Worm (Caenorhabditis elegans) whole organism, mixed stage, embryonic: ENCODE measurements around the gene gpx-5.

Experiments
- blmp-1 ChIP-seq: fragments of 150-350 bp; optimal IDR thresholded peaks from 2 replicates; lab custom pipeline; 2014; ENCODE audit warnings: missing biosample characterization, missing genetic modification characterization
- ceh-43 ChIP-seq: fragments of 200-800 bp; sonication (Bioruptor generic); optimal IDR thresholded peaks from 2 replicates; lab custom pipeline; 2018; ENCODE audit warnings: mild to moderate bottlenecking, missing genetic modification characterization, moderate library complexity, missing compliant biosample characterization
- ham-2 ChIP-seq: fragments of 200-800 bp; sonication (Bioruptor generic); optimal IDR thresholded peaks from 2 replicates; lab custom pipeline; 2018; ENCODE audit warnings: mild to moderate bottlenecking, missing genetic modification characterization, missing compliant biosample characterization
- lin-13 ChIP-seq: fragments of 150-350 bp; optimal IDR thresholded peaks from 2 replicates; lab custom pipeline; 2014; ENCODE audit warnings: missing biosample characterization, missing genetic modification characterization
- mep-1 ChIP-seq: fragments of 150-350 bp; optimal IDR thresholded peaks from 2 replicates; lab custom pipeline; 2017; ENCODE audit warnings: missing biosample characterization, missing genetic modification reagents, missing genetic modification characterization, inconsistent platforms
- mls-2 ChIP-seq: sonication (generic microtip); optimal IDR thresholded peaks from 2 replicates; lab custom pipeline; 2016; ENCODE audit warnings: mild to moderate bottlenecking, missing genetic modification characterization, moderate library complexity, missing compliant biosample characterization
- nhr-12 ChIP-seq: fragments of 150-350 bp; optimal IDR thresholded peaks from 2 replicates; lab custom pipeline; 2014; ENCODE audit warnings: missing biosample characterization, missing genetic modification characterization
- nhr-28 ChIP-seq: fragments of 150-350 bp; optimal IDR thresholded peaks from 2 replicates; lab custom pipeline; 2014; ENCODE audit warnings: missing biosample characterization, missing genetic modification characterization
- pha-4 ChIP-seq: fragments of 150-350 bp; optimal IDR thresholded peaks from 2 replicates; lab custom pipeline; 2018; ENCODE audit warnings: missing biosample characterization, missing genetic modification reagents, missing genetic modification characterization
- snpc-4 ChIP-seq: fragments of 150-350 bp; optimal IDR thresholded peaks from 2 replicates; lab custom pipeline; 2014; ENCODE audit warnings: missing biosample characterization, missing genetic modification characterization
- sptf-1 ChIP-seq: sonication (generic microtip); optimal IDR thresholded peaks from 2 replicates; lab custom pipeline; 2017; ENCODE audit warnings: mild to moderate bottlenecking, missing genetic modification characterization, moderate library complexity, missing compliant biosample characterization
- unc-62 ChIP-seq: fragments of 150-350 bp; optimal IDR thresholded peaks from 2 replicates; lab custom pipeline; 2014; ENCODE audit warnings: missing biosample characterization, missing genetic modification reagents, missing genetic modification characterization
- ztf-11 ChIP-seq: fragments of 150-350 bp; optimal IDR thresholded peaks from 2 replicates; lab custom pipeline; 2014; ENCODE audit warnings: missing biosample characterization, missing genetic modification characterization

DNA sequence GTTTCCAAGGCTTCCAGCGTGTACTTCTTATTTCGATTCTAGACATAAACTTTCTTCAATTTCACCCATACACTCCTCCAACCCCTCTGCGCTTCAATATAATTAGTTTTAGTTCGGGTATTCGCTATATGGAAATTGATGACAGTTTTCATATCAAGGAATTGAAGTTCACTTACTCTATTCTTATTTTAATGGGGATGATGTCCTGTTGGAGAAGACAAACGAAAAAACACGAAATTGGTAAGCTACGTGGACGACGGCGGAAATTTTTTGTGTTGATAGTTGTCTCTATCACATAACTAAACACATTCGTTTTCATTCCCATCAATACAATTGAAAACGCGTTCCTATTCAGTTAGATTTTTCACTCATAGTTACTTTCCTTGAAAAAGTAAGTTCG is 50.9 kb downstream of the gpx-5 start, which contains the start of gene F34H10.5:
- TF ChIP-seq blmp-1, result no peak
- TF ChIP-seq pha-4 (tag; lab: Kevin White, UChicago), result no peak
- TF ChIP-seq ceh-43, result no peak
- no peak for TF ChIP-seq mls-2
- no peak for TF ChIP-seq sptf-1 (tag; lab: Kevin White, UChicago)
- no peak for TF ChIP-seq unc-62
- TF ChIP-seq mep-1 (tag; lab: Kevin White, UChicago), result no peak
- TF ChIP-seq snpc-4 (tag; lab: Kevin White, UChicago), result no peak
- TF ChIP-seq nhr-12 (tag; lab: Kevin White, UChicago), result no peak
- TF ChIP-seq nhr-28 (tag; lab: Kevin White, UChicago), result no peak
- TF ChIP-seq lin-13 (tag; lab: Kevin White, UChicago), result no peak
- TF ChIP-seq ztf-11, result no peak
- no peak for TF ChIP-seq ham-2 (GFP tag; lab: Kevin White, UChicago)
